Worm (Caenorhabditis elegans): ENCODE results near the gene C25D7.9.

C25D7.9 gene

DNA sequence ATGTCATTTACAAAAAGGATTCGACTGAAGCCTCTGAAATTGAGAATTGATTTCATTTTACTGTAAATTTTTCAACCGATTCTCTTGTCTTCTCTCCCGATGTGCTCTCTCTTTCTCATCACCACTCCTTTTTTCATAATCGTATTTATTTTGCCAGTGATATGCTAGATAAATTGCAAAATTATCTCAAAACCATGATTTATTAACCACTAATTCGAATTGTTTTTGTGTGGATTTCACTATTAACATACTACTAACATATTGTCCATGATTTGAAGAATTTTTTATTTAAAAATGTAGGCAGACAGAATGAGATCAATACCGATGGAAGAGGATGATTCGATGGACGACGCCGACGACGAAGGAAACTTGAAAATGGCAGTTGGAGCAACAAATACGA lies 2.2 kb downstream of the C25D7.9 start, which contains the start of gene C25D7.10:
C25D7.10 (plus strand) TSS at position 301 of the 400 bp plus-strand sequence.
- TF ChIP-seq nhr-76 (tag; optimal IDR thresholded peaks at IDR 0.05) (no peak), ztf-11 (tag; optimal IDR thresholded peaks at IDR 0.05) (no peak), lin-32 (GFP tag; optimal IDR thresholded peaks at IDR 0.05) (no peak), bed-3 (GFP tag; optimal IDR thresholded peaks at IDR 0.05) (no peak), cnd-1 (tag; optimal IDR thresholded peaks at IDR 0.05) (no peak), ceh-83 (GFP tag; optimal IDR thresholded peaks at IDR 0.05) (no peak)

DNA sequence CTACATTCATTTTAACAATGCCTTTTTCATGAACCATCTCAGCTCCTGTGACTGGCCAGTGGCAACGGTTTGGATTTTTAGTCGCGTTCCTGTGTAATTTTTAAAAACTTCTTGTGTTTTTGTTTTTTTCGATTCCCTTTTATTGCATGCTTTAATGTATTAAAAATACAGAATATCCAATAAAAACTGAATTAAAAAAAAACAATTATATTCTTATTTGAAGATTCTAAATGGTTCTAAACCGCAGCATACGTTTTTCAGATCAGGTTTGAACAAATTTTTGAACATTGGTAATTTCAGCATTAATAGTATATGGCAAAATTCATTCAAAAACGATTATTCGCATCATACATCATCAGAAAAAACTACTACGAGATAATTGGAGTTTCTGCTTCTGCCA lies 3.4 kb downstream of the C25D7.9 start, which contains the start of gene dnj-3:
dnj-3 (plus strand) TSS at position 301 of the 400 bp plus-strand sequence.
- TF ChIP-seq cnd-1 (tag; optimal IDR thresholded peaks at IDR 0.05) (no peak), ceh-83 (GFP tag; optimal IDR thresholded peaks at IDR 0.05) (no peak), ztf-11 (tag; optimal IDR thresholded peaks at IDR 0.05) (no peak)

ce11 chrV:15069435-15069985 lies 4.6 kb downstream of the C25D7.9 start:
- peak; percentile 87 for TF ChIP-seq ces-1 (GFP tag; optimal IDR thresholded peaks at IDR 0.05)
- TF ChIP-seq lsy-2 (tag; optimal IDR thresholded peaks at IDR 0.05): peak; percentile 82
- no peak for TF ChIP-seq nhr-12 (tag; optimal IDR thresholded peaks at IDR 0.05)

- TF ChIP-seq mls-2 (tag; optimal IDR thresholded peaks at IDR 0.05): peak; percentile 57
- TF ChIP-seq nhr-2 (tag; optimal IDR thresholded peaks at IDR 0.05): peak; percentile 39
- TF ChIP-seq tbx-8 (GFP tag; optimal IDR thresholded peaks at IDR 0.05): no peak
- peak; percentile 79 for TF ChIP-seq pha-4 (tag; optimal IDR thresholded peaks at IDR 0.05)
- TF ChIP-seq hlh-1 (tag; optimal IDR thresholded peaks at IDR 0.05): peak; percentile 62
- no peak for TF ChIP-seq ceh-83 (GFP tag; optimal IDR thresholded peaks at IDR 0.05)
- TF ChIP-seq zip-8 (tag; optimal IDR thresholded peaks at IDR 0.05): no peak
- TF ChIP-seq nhr-76 (tag; optimal IDR thresholded peaks at IDR 0.05): no peak
- TF ChIP-seq elt-3 (tag; optimal IDR thresholded peaks at IDR 0.05): no peak
- no peak for TF ChIP-seq lin-32 (GFP tag; optimal IDR thresholded peaks at IDR 0.05)
- TF ChIP-seq drap-1 (GFP tag; optimal IDR thresholded peaks at IDR 0.05): peak; percentile 80
- no peak for TF ChIP-seq bed-3 (GFP tag; optimal IDR thresholded peaks at IDR 0.05)
- no peak for TF ChIP-seq blmp-1 (tag; optimal IDR thresholded peaks at IDR 0.05)
- TF ChIP-seq ces-1 (GFP tag; optimal IDR thresholded peaks at IDR 0.05): peak; percentile 91
- TF ChIP-seq unc-62 (GFP tag; optimal IDR thresholded peaks at IDR 0.05): peak; percentile 94
- no peak for TF ChIP-seq ham-2 (GFP tag; optimal IDR thresholded peaks at IDR 0.05)
- no peak for TF ChIP-seq flh-1 (GFP tag; optimal IDR thresholded peaks at IDR 0.05)
- TF ChIP-seq ceh-43 (GFP tag; optimal IDR thresholded peaks at IDR 0.05): no peak
- no peak for TF ChIP-seq unc-39 (tag; optimal IDR thresholded peaks at IDR 0.05)
- no peak for TF ChIP-seq nhr-28 (tag; optimal IDR thresholded peaks at IDR 0.05)
- peak; percentile 65 for TF ChIP-seq ceh-39 (tag; optimal IDR thresholded peaks at IDR 0.05)
- TF ChIP-seq nhr-12 (tag; optimal IDR thresholded peaks at IDR 0.05): no peak
- peak; percentile 26 for TF ChIP-seq cnd-1 (tag; optimal IDR thresholded peaks at IDR 0.05)
- TF ChIP-seq ztf-11 (tag; optimal IDR thresholded peaks at IDR 0.05): no peak
- TF ChIP-seq elt-1 (tag; optimal IDR thresholded peaks at IDR 0.05; ENCODE audit: borderline replicate concordance, insufficient read depth): no peak
- no peak for TF ChIP-seq lin-13 (tag; optimal IDR thresholded peaks at IDR 0.05)
- TF ChIP-seq unc-120 (tag; optimal IDR thresholded peaks at IDR 0.05; ENCODE audit: poor library complexity, severe bottlenecking): peak; percentile 99
- peak; percentile 60 for TF ChIP-seq nhr-237 (tag; optimal IDR thresholded peaks at IDR 0.05)
- peak; percentile 52 for TF ChIP-seq lsy-2 (tag; optimal IDR thresholded peaks at IDR 0.05)
- TF ChIP-seq mab-5 (tag; optimal IDR thresholded peaks at IDR 0.05): no peak
- no peak for TF ChIP-seq M03D4.4 (tag; optimal IDR thresholded peaks at IDR 0.05)
- no peak for TF ChIP-seq sem-2 (GFP tag; optimal IDR thresholded peaks at IDR 0.05)
- peak; percentile 35 for TF ChIP-seq sptf-1 (tag; optimal IDR thresholded peaks at IDR 0.05)
- peak; percentile 44 for TF ChIP-seq mep-1 (tag; optimal IDR thresholded peaks at IDR 0.05)
- TF ChIP-seq snpc-4 (tag; optimal IDR thresholded peaks at IDR 0.05): no peak
Measured at ce11 chrV:15071015-15071810, 6.3 kb downstream of the C25D7.9 start, which contains the start of gene unc-76. TSS of gene unc-76 (plus strand) at chrV:15071760.

All from whole organism, mixed stage, embryonic.